Fruit fly (Drosophila melanogaster) whole organism, adult: ENCODE measurements around the gene CG4942.

Experiments used
- CG11617 ChIP-seq: fragments of 200-800 bp; sonication (Bioruptor generic); optimal IDR thresholded peaks from 2 replicates; lab custom pipeline; 2017; ENCODE audit warnings: mild to moderate bottlenecking, missing biosample characterization, missing genetic modification reagents, missing genetic modification characterization
- CG12768 ChIP-seq: fragments of 200-800 bp; sonication (Bioruptor generic); optimal IDR thresholded peaks from 2 replicates; lab custom pipeline; 2017; ENCODE audit warnings: missing biosample characterization, missing genetic modification characterization, mild to moderate bottlenecking, moderate library complexity, missing genetic modification reagents
- CG14711 ChIP-seq: fragments of 200-800 bp; sonication (Bioruptor generic); optimal IDR thresholded peaks from 2 replicates; lab custom pipeline; 2018; ENCODE audit warnings: missing biosample characterization, mild to moderate bottlenecking, missing genetic modification characterization, moderate library complexity
- CG1620 ChIP-seq: fragments of 200-800 bp; sonication (Bioruptor generic); optimal IDR thresholded peaks from 2 replicates; lab custom pipeline; 2016; ENCODE audit warnings: missing biosample characterization, missing genetic modification characterization
- CG33017 ChIP-seq: fragments of 200-800 bp; sonication (Bioruptor generic); optimal IDR thresholded peaks from 2 replicates; lab custom pipeline; 2018; ENCODE audit warnings: missing biosample characterization, mild to moderate bottlenecking, missing genetic modification characterization, moderate library complexity
- CG5204 ChIP-seq: fragments of 200-800 bp; sonication (Bioruptor generic); optimal IDR thresholded peaks from 2 replicates; lab custom pipeline; 2016; ENCODE audit warnings: missing biosample characterization, missing genetic modification characterization
- CG7045 ChIP-seq: fragments of 200-800 bp; sonication (Bioruptor generic); optimal IDR thresholded peaks from 2 replicates; lab custom pipeline; 2017; ENCODE audit warnings: missing biosample characterization, mild to moderate bottlenecking, missing genetic modification characterization
- CG7101 ChIP-seq: fragments of 200-800 bp; sonication (Bioruptor generic); optimal IDR thresholded peaks from 2 replicates; lab custom pipeline; 2018; ENCODE audit warnings: missing biosample characterization, mild to moderate bottlenecking, missing genetic modification characterization, moderate library complexity
- Clk ChIP-seq: fragments of 200-800 bp; sonication (Bioruptor generic); optimal IDR thresholded peaks from 2 replicates; lab custom pipeline; 2017; ENCODE audit warnings: missing biosample characterization, missing genetic modification characterization
- Crg-1 ChIP-seq: fragments of 200-800 bp; sonication (Bioruptor generic); optimal IDR thresholded peaks from 2 replicates; lab custom pipeline; 2016; ENCODE audit warnings: missing biosample characterization, missing genetic modification characterization
- Hr96 ChIP-seq: fragments of 200-800 bp; sonication (Bioruptor generic); optimal IDR thresholded peaks from 2 replicates; lab custom pipeline; 2016; ENCODE audit warnings: missing biosample characterization, missing genetic modification characterization
- Mnt ChIP-seq: fragments of 200-800 bp; sonication (Bioruptor generic); optimal IDR thresholded peaks from 2 replicates; lab custom pipeline; 2016; ENCODE audit warnings: missing biosample characterization, mild to moderate bottlenecking, missing genetic modification characterization
- bab1 ChIP-seq: fragments of 200-800 bp; sonication (Bioruptor generic); optimal IDR thresholded peaks from 3 replicates; lab custom pipeline; 2019; ENCODE audit warnings: missing biosample characterization, mild to moderate bottlenecking, missing genetic modification characterization, moderate library complexity
- cic ChIP-seq: fragments of 200-800 bp; sonication (Bioruptor generic); optimal IDR thresholded peaks from 2 replicates; lab custom pipeline; 2017; ENCODE audit warnings: missing biosample characterization, mild to moderate bottlenecking, missing genetic modification characterization, moderate library complexity
- cnc ChIP-seq, 2 experiments: fragments of >200 bp; optimal IDR thresholded peaks; 2 replicates each; lab custom pipeline; 2017
- kay ChIP-seq: fragments of 200-800 bp; sonication (Bioruptor generic); peaks from one replicate; lab custom pipeline; 2016; ENCODE audit warnings: missing biosample characterization, missing genetic modification characterization, borderline replicate concordance
- ovo ChIP-seq: fragments of 200-800 bp; sonication (Bioruptor generic); optimal IDR thresholded peaks from 2 replicates; lab custom pipeline; 2016; ENCODE audit warnings: missing biosample characterization, missing genetic modification characterization
- pad ChIP-seq: fragments of 200-800 bp; sonication (Bioruptor generic); optimal IDR thresholded peaks from 3 replicates; lab custom pipeline; 2017; ENCODE audit warnings: missing biosample characterization, missing genetic modification characterization, mild to moderate bottlenecking, moderate library complexity, missing genetic modification reagents
- tj ChIP-seq: fragments of 200-800 bp; sonication (Bioruptor generic); optimal IDR thresholded peaks from 3 replicates; lab custom pipeline; 2017; ENCODE audit warnings: missing biosample characterization, mild to moderate bottlenecking, missing genetic modification characterization, moderate library complexity
- toe ChIP-seq: fragments of 200-800 bp; sonication (Bioruptor generic); optimal IDR thresholded peaks from 2 replicates; lab custom pipeline; 2016; ENCODE audit warnings: missing biosample characterization, missing genetic modification characterization

The CG4942 gene

DNA sequence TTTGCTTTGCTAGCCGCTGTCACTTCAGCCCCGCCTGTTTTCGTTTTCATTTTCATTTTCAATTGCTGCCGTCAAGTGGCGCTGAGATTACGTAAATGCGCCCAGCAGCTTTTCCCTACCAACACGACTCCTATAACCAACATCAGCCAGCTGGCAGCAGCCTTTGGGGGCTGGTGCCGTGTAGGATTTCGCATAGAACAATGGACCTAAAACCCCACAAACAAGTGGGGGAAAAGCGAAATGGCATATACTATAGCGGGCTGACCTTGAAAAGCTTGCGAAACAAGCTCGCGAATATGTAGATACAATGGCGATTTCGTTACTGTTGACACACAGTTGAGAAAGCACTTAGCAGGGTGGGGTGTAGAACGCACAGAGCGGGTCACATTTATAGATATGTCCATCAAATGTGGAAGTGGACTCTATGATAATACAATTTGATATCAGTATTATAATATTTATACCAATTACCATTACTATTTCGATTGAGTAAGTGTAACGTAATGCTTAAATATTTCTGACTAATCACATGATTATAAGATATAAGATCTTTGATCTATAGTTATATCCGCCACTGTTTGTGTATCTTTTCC lies 13.2 kb upstream of the CG4942 start:
- TF ChIP-seq cic (GFP tag; lab: Kevin White, UChicago) (peak; percentile 47), Mnt (GFP tag; lab: Kevin White, UChicago) (peak; percentile 54), CG12768 (GFP tag; lab: Kevin White, UChicago) (peak; percentile 54), toe (GFP tag; lab: Kevin White, UChicago) (peak; percentile 20), cnc (optimal IDR thresholded peaks at IDR 0.05; lab: Kevin White, UChicago) (no peak), kay (GFP tag; lab: Kevin White, UChicago) (no peak), bab1 (GFP tag; lab: Kevin White, UChicago) (no peak), CG5204 (GFP tag; lab: Kevin White, UChicago) (peak; percentile 61), CG11617 (GFP tag; lab: Kevin White, UChicago) (peak; percentile 35), CG7045 (GFP tag; lab: Kevin White, UChicago) (peak; percentile 40), CG14711 (tag; lab: Kevin White, UChicago) (peak; percentile 54), CG1620 (GFP tag; lab: Kevin White, UChicago) (peak; percentile 25), Clk (peak; percentile 53), Hr96 (GFP tag; lab: Kevin White, UChicago) (peak; percentile 54), ovo (GFP tag; lab: Kevin White, UChicago) (peak; percentile 58), pad (peak; percentile 31), CG33017 (tag; lab: Kevin White, UChicago) (peak; percentile 81), CG7101 (peak; percentile 57), Crg-1 (GFP tag; lab: Kevin White, UChicago) (peak; percentile 44), tj (GFP tag; lab: Kevin White, UChicago) (peak; percentile 5)

DNA sequence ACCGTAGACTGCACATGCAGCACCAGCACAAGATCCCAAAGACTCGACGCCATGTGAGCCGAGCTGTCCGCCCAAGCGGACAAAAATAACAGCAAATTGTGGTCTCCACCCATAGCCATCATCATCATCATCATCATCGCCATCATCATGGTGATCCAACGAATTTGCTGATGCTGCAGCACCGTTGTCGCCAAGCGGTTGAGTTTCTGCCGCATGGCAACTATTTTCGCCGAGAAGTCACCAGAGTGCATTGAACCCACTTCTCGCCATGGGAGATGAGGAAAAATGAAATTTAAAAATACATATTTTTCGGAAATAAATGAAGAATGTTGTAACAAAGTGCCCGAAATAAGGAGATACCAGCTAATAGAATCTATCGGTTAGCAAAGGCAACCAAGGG lies 11.5 kb upstream of the CG4942 start:
- TF ChIP-seq tj (GFP tag; lab: Kevin White, UChicago), result peak; percentile 85
- no peak for TF ChIP-seq cic (GFP tag; lab: Kevin White, UChicago)
- no peak for TF ChIP-seq CG11617 (GFP tag; lab: Kevin White, UChicago)
- no peak for TF ChIP-seq CG14711 (tag; lab: Kevin White, UChicago)
- TF ChIP-seq Crg-1 (GFP tag; lab: Kevin White, UChicago), result no peak
- TF ChIP-seq cnc (optimal IDR thresholded peaks at IDR 0.05; lab: Kevin White, UChicago), result no peak

DNA sequence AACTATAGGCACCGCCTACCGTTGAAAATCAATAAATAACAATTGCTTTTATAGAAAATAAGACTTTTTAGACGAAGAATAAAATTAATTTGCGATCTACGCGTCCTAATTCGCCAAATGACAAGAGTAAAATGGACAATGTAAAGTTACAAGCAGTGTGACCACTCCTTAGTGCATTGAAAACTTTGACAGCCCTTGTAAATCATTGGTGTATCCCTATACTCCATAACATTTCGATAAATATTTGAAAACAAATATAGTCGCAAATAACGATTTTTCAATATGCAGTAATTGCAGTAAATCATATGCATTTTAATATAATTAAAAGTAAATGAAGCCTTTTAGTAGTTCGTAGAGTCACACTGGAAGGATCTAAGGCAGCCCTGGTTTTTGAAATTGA lies 10.1 kb upstream of the CG4942 start:
- no peak for TF ChIP-seq CG12768 (GFP tag; lab: Kevin White, UChicago)
- TF ChIP-seq CG14711 (tag; lab: Kevin White, UChicago), result peak; percentile 6

DNA sequence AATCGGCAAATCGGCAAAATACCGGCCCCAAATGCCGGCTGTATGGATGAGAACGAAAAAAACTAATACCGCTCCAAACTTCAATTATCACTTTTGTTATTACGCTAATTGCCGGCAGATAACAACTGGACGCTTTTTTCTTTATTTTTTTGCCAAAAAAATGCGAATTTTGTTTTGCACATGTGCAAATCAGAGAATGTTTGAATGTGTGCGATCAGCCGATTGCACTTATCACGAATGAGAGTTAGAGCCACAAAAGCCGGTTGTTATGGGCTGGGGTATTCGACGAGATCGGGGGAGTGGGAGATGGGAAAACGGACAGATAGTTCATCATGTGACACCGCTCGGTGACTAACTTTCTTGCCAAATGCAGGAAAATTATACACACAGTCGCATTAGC lies 9.3 kb upstream of the CG4942 start:
- TF ChIP-seq cic (GFP tag; lab: Kevin White, UChicago) (peak; percentile 65), CG7101 (no peak), CG1620 (GFP tag; lab: Kevin White, UChicago) (no peak), kay (GFP tag; lab: Kevin White, UChicago) (peak; percentile 69), Mnt (GFP tag; lab: Kevin White, UChicago) (peak; percentile 53), CG5204 (GFP tag; lab: Kevin White, UChicago) (no peak)

DNA sequence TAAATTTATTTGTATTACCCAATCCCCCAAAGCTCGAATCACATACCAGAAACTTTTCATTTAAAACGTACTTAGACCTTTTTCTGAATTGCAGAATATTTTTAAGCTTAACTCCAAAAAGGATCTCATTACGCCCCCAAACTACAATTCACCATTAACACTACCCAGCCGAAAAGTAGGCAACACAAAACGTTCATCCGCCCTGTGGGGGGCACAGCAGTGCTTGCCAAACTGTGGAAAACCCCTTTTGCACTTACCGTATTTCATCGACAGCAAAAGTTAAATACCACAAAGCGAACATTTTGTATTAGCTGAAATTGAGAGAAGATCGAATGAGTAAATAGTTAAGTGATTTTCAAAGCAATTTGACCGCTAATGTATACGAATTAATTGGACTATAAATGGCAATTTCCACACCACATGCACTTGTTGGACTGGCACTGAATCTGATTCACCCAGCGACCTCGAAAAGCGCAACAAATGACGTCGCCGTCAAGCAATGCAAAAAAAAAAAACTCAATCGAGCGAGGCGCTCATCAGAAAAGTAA lies 8.6 kb upstream of the CG4942 start:
- TF ChIP-seq CG14711 (tag; lab: Kevin White, UChicago), result no peak
- peak; percentile 95 for TF ChIP-seq kay (GFP tag; lab: Kevin White, UChicago)

DNA sequence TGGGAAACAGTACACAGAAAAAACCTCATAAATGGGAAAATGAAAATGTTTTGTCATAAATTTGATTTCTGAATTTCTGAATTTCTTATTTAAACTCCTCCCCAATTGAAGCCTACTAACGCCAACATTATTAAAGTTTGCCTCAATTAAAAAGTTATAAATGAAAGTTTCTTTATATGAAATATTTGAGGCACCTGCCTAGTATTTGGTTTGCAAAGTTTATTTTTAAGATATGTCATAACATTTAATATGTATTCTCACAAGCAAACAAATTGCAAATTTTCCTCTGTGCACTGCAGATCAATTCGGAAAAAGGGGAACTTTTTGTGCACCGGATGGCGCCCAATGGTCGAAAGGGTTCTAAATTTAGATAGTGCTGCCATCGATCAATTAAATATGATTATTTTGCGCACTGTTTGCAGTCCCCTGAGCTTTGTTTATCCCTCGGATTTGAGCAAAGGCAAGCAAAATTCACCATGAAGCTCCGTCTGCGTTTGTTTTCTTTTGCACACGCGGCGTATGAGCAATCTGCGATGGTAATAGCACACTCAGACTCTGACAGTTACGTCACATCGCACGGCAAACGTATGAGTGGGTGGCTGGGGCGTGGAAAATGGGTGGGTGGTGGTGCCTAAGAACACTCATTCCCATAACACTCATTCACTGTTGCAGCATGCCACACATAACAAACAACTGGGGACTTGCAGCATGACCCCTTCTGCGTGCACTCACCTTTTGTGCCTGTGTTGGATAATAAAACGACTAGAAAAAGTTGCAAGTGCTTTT lies 7.7 kb upstream of the CG4942 start:
- TF ChIP-seq pad (peak; percentile 56), Hr96 (GFP tag; lab: Kevin White, UChicago) (peak; percentile 42), Mnt (GFP tag; lab: Kevin White, UChicago) (no peak), bab1 (GFP tag; lab: Kevin White, UChicago) (no peak), cnc (optimal IDR thresholded peaks at IDR 0.05; lab: Kevin White, UChicago) (no peak), tj (GFP tag; lab: Kevin White, UChicago) (peak; percentile 84), cic (GFP tag; lab: Kevin White, UChicago) (no peak), CG7045 (GFP tag; lab: Kevin White, UChicago) (peak; percentile 74), CG14711 (tag; lab: Kevin White, UChicago) (peak; percentile 71), ovo (GFP tag; lab: Kevin White, UChicago) (no peak), Crg-1 (GFP tag; lab: Kevin White, UChicago) (peak; percentile 67), Clk (peak; percentile 28), CG5204 (GFP tag; lab: Kevin White, UChicago) (peak; percentile 80), toe (GFP tag; lab: Kevin White, UChicago) (peak; percentile 61), CG12768 (GFP tag; lab: Kevin White, UChicago) (peak; percentile 49), CG1620 (GFP tag; lab: Kevin White, UChicago) (peak; percentile 25), CG33017 (tag; lab: Kevin White, UChicago) (peak; percentile 67), kay (GFP tag; lab: Kevin White, UChicago) (no peak), CG11617 (GFP tag; lab: Kevin White, UChicago) (peak; percentile 88), CG7101 (peak; percentile 73)
